Worm (Caenorhabditis elegans) whole organism, L4 larva: ENCODE results near the gene sna-1.

ENCODE experiments used
- aha-1 ChIP-seq: fragments of 150-350 bp; peaks from one replicate; lab custom pipeline; 2014; ENCODE audit warnings: missing biosample characterization, missing genetic modification characterization
- ama-1 ChIP-seq: fragments of 150-350 bp; optimal IDR thresholded peaks from 2 replicates; lab custom pipeline; 2014; ENCODE audit warnings: inconsistent platforms, mixed read lengths
- lin-13 ChIP-seq: fragments of 150-350 bp; optimal IDR thresholded peaks from 2 replicates; lab custom pipeline; 2014; ENCODE audit warnings: missing biosample characterization, missing genetic modification reagents, missing genetic modification characterization
- spr-1 ChIP-seq: sonication (generic microtip); optimal IDR thresholded peaks from 2 replicates; lab custom pipeline; 2016; ENCODE audit warnings: mild to moderate bottlenecking, missing genetic modification characterization, missing compliant biosample characterization
- unc-130 ChIP-seq: sonication (generic microtip); optimal IDR thresholded peaks from 2 replicates; lab custom pipeline; 2016; ENCODE audit warnings: missing genetic modification reagents, missing genetic modification characterization, missing compliant biosample characterization
- unc-62 ChIP-seq, 3 experiments: fragments of 150-350 bp in 1 of 3; sonication (generic microtip); optimal IDR thresholded peaks in 2 of 3; peaks in 1 of 3; 1 replicate in 1 of 3; 2 replicates in 2 of 3; lab custom pipeline; 2014 to 2017; ENCODE audit warnings: missing biosample characterization in 3 of 3, missing genetic modification characterization in 3 of 3, missing genetic modification reagents in 3 of 3, missing genotype in 1 of 3

ce11 chrV:6662505-6662904 is 48.0 kb downstream of the sna-1 start:
- TF ChIP-seq aha-1: peak; percentile 94
- no peak for TF ChIP-seq unc-62 (GFP tag; optimal IDR thresholded peaks at IDR 0.05 in 1 of 2; lab: Kevin White, UChicago)
- no peak for TF ChIP-seq unc-62 (tag; optimal IDR thresholded peaks at IDR 0.05; lab: Kevin White, UChicago)
- no peak for TF ChIP-seq unc-130 (GFP tag; lab: Kevin White, UChicago)
- TF ChIP-seq ama-1 (lab: Kevin White, UChicago): no peak
- no peak for TF ChIP-seq lin-13 (GFP tag; lab: Kevin White, UChicago)
- no peak for TF ChIP-seq spr-1
